Worm (Caenorhabditis elegans): Measurements from ENCODE around the gene hda-11.

DNA sequence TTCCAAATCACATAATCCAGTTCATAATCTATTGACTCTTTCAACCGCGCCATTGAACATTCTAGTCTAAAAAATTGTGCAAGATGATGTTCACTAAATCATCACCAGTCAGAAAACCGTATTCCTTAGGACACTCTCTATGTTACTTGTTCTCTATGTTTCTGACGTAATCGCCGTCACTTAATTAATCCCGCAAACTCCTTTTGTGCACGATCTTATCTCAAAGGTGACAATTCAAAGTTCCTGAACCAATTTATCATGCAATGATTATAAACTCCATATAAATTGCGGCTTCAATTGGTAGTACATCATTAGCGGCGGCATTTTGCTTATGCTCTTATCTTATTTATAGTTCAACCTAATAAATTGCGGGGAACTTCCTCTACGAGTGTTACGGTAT, 36.8 kb downstream of the hda-11 start:
- TF ChIP-seq tbx-37 (GFP tag; conservative IDR thresholded peaks at IDR 0.05): no peak
- no peak for TF ChIP-seq aly-1 (tag; optimal IDR thresholded peaks at IDR 0.05)
- no peak for TF ChIP-seq B0310.2 (tag; optimal IDR thresholded peaks at IDR 0.05)
- no peak for TF ChIP-seq scrt-1 (GFP tag; IDR thresholded peaks at IDR 0.05)
- no peak for TF ChIP-seq tbx-11 (GFP tag; IDR thresholded peaks at IDR 0.05)
- no peak for TF ChIP-seq pes-1 (GFP tag; IDR thresholded peaks at IDR 0.05)
